Worm (Caenorhabditis elegans) whole organism, L4 larva: ENCODE data around the gene icl-1.

ENCODE experiments used
- F10B5.3 ChIP-seq: sonication (generic microtip); optimal IDR thresholded peaks from 2 replicates; lab custom pipeline; 2016; ENCODE audit warnings: mild to moderate bottlenecking, missing genetic modification characterization, missing compliant biosample characterization
- F44E2.7 ChIP-seq: fragments of 200-800 bp; sonication (Bioruptor generic); IDR thresholded peaks from 2 replicates; pipeline ENCODE4 v2.1.2; 2022; ENCODE audit warnings: missing genetic modification characterization, missing compliant biosample characterization
- T20F7.1 ChIP-seq: fragments of 200-800 bp; sonication (Bioruptor generic); optimal IDR thresholded peaks from 2 replicates; lab custom pipeline; 2018; ENCODE audit warnings: mild to moderate bottlenecking, missing genetic modification characterization, missing compliant biosample characterization
- ZK546.5 ChIP-seq, 2 experiments: sonication (generic microtip); optimal IDR thresholded peaks; 2 replicates each; lab custom pipeline; 2017; ENCODE audit warnings: missing biosample characterization in 2 of 2, missing genetic modification characterization in 2 of 2
- aha-1 ChIP-seq: fragments of 150-350 bp; peaks from one replicate; lab custom pipeline; 2014; ENCODE audit warnings: missing biosample characterization, missing genetic modification characterization
- ceh-20 ChIP-seq: fragments of 200-800 bp; sonication (Bioruptor generic); IDR thresholded peaks from 2 replicates; pipeline ENCODE4 v1.3.6; 2022; ENCODE audit warnings: missing genetic modification reagents, missing genetic modification characterization, missing compliant biosample characterization
- ceh-28 ChIP-seq: fragments of 150-350 bp; optimal IDR thresholded peaks from 2 replicates; lab custom pipeline; 2014; ENCODE audit warnings: missing biosample characterization, missing genetic modification reagents, missing genetic modification characterization
- ceh-62 ChIP-seq: sonication (generic microtip); optimal IDR thresholded peaks from 2 replicates; lab custom pipeline; 2017; ENCODE audit warnings: missing biosample characterization, missing genetic modification characterization
- ceh-82 ChIP-seq: sonication (generic microtip); optimal IDR thresholded peaks from 2 replicates; lab custom pipeline; 2017; ENCODE audit warnings: missing biosample characterization, missing genetic modification characterization
- cey-2 ChIP-seq: sonication (generic microtip); optimal IDR thresholded peaks from 3 replicates; lab custom pipeline; 2017; ENCODE audit warnings: missing genetic modification characterization, mild to moderate bottlenecking, missing compliant biosample characterization, antibody characterized with exemption, borderline replicate concordance; ENCODE audit not compliant: insufficient read depth
- ctbp-1 ChIP-seq: fragments of 200-800 bp; sonication (Bioruptor generic); IDR thresholded peaks from 2 replicates; pipeline ENCODE4 v1.3.6; 2022; ENCODE audit warnings: missing genetic modification reagents, missing genetic modification characterization, missing compliant biosample characterization
- dmd-6 ChIP-seq: fragments of 200-800 bp; sonication (Bioruptor generic); IDR thresholded peaks from 2 replicates; pipeline ENCODE4 v1.3.6; 2022; ENCODE audit warnings: missing genetic modification reagents, missing genetic modification characterization, missing compliant biosample characterization
- dmd-9 ChIP-seq: fragments of 200-800 bp; sonication (Bioruptor generic); IDR thresholded peaks from 2 replicates; pipeline ENCODE4 v1.3.6; 2022; ENCODE audit warnings: missing genetic modification reagents, missing genetic modification characterization, missing compliant biosample characterization
- dpl-1 ChIP-seq: fragments of 150-350 bp; optimal IDR thresholded peaks from 2 replicates; lab custom pipeline; 2014; ENCODE audit warnings: missing biosample characterization, missing genetic modification reagents, missing genetic modification characterization
- egl-27 ChIP-seq: sonication (generic microtip); optimal IDR thresholded peaks from 3 replicates; lab custom pipeline; 2017; ENCODE audit warnings: missing biosample characterization, missing genetic modification reagents, missing genetic modification characterization
- egl-43 ChIP-seq: fragments of 200-800 bp; sonication (Bioruptor generic); IDR thresholded peaks from 2 replicates; pipeline ENCODE4 v1.3.6; 2022; ENCODE audit warnings: missing genetic modification reagents, missing genetic modification characterization, missing compliant biosample characterization
- fos-1 ChIP-seq: fragments of 150-350 bp; optimal IDR thresholded peaks from 2 replicates; lab custom pipeline; 2014; ENCODE audit warnings: missing biosample characterization, missing genetic modification characterization
- gei-8 ChIP-seq: fragments of 200-800 bp; sonication (Bioruptor generic); optimal IDR thresholded peaks from 2 replicates; lab custom pipeline; 2018; ENCODE audit warnings: mild to moderate bottlenecking, missing genetic modification characterization, missing compliant biosample characterization
- hif-1 ChIP-seq, 2 experiments: sonication (generic microtip); optimal IDR thresholded peaks; 2 replicates each; lab custom pipeline; 2016 to 2017; ENCODE audit warnings: missing compliant biosample characterization in 2 of 2, missing genetic modification characterization in 2 of 2, missing genetic modification reagents in 2 of 2, missing genotype in 2 of 2, mild to moderate bottlenecking in 1 of 2
- jun-1 ChIP-seq: fragments of 150-350 bp; optimal IDR thresholded peaks from 2 replicates; lab custom pipeline; 2014; ENCODE audit warnings: missing biosample characterization, missing genetic modification reagents, missing genetic modification characterization
- lin-38 ChIP-seq: fragments of 200-800 bp; sonication (Bioruptor generic); IDR thresholded peaks from 2 replicates; pipeline ENCODE4 v1.3.6; 2022; ENCODE audit warnings: missing genetic modification reagents, missing genetic modification characterization, missing compliant biosample characterization
- lin-39 ChIP-seq: fragments of 150-350 bp; optimal IDR thresholded peaks from 2 replicates; lab custom pipeline; 2014; ENCODE audit warnings: missing biosample characterization, missing genetic modification reagents, missing genetic modification characterization
- lsy-2 ChIP-seq, 2 experiments: fragments of 150-350 bp in 1 of 2; sonication (generic microtip) in 1 of 2; optimal IDR thresholded peaks; 2 replicates each; lab custom pipeline; 2014 to 2017; ENCODE audit warnings: missing biosample characterization in 2 of 2, missing genetic modification characterization in 2 of 2
- madf-9 ChIP-seq: fragments of 200-800 bp; sonication (Bioruptor generic); conservative IDR thresholded peaks from 2 replicates; pipeline ENCODE4 v1.3.6; 2022; ENCODE audit warnings: missing genetic modification reagents, missing genetic modification characterization, missing compliant biosample characterization
- mdt-29 ChIP-seq: fragments of 200-800 bp; sonication (Bioruptor generic); IDR thresholded peaks from 2 replicates; pipeline ENCODE4 v1.3.6; 2022; ENCODE audit warnings: missing genetic modification reagents, missing genetic modification characterization, missing compliant biosample characterization
- mes-2 ChIP-seq: sonication (generic microtip); optimal IDR thresholded peaks from 2 replicates; lab custom pipeline; 2016; ENCODE audit warnings: missing genotype, mild to moderate bottlenecking, missing genetic modification characterization, missing compliant biosample characterization; ENCODE audit not compliant: poor library complexity, severe bottlenecking
- mxl-3 ChIP-seq: fragments of 200-800 bp; sonication (Bioruptor generic); optimal IDR thresholded peaks from 2 replicates; lab custom pipeline; 2018; ENCODE audit warnings: mild to moderate bottlenecking, missing genetic modification characterization, missing compliant biosample characterization
- nhr-237 ChIP-seq: sonication (generic microtip); optimal IDR thresholded peaks from 2 replicates; lab custom pipeline; 2017; ENCODE audit warnings: missing biosample characterization, missing genetic modification characterization
- nhr-42 ChIP-seq: fragments of 200-800 bp; sonication (Bioruptor generic); IDR thresholded peaks from 2 replicates; pipeline ENCODE4 v1.3.6; 2022; ENCODE audit warnings: missing genetic modification characterization, missing compliant biosample characterization
- nhr-6 ChIP-seq: fragments of 150-350 bp; optimal IDR thresholded peaks from 2 replicates; lab custom pipeline; 2014; ENCODE audit warnings: missing biosample characterization, missing genetic modification characterization
- nhr-77 ChIP-seq: fragments of 150-350 bp; optimal IDR thresholded peaks from 2 replicates; lab custom pipeline; 2014; ENCODE audit warnings: missing biosample characterization, missing genetic modification characterization
- pha-4 ChIP-seq, 2 experiments: fragments of 150-350 bp in 1 of 2; fragments of 200-800 bp in 1 of 2; sonication (Bioruptor generic) in 1 of 2; IDR thresholded peaks in 1 of 2; optimal IDR thresholded peaks in 1 of 2; 2 replicates each; pipeline versions ENCODE4 v1.3.6 to Lab custom; 2014 to 2022; ENCODE audit warnings: missing genetic modification characterization in 2 of 2, missing genetic modification reagents in 2 of 2, missing biosample characterization in 1 of 2, missing compliant biosample characterization in 1 of 2
- pqm-1 ChIP-seq: sonication (generic microtip); optimal IDR thresholded peaks from 2 replicates; lab custom pipeline; 2017; ENCODE audit warnings: missing biosample characterization, missing genetic modification characterization
- rbr-2 ChIP-seq: sonication (generic microtip); optimal IDR thresholded peaks from 2 replicates; lab custom pipeline; 2016; ENCODE audit warnings: missing genotype, missing genetic modification characterization, missing compliant biosample characterization
- saeg-2 ChIP-seq: fragments of 200-800 bp; sonication (Bioruptor generic); IDR thresholded peaks from 2 replicates; pipeline ENCODE4 v1.3.6; 2022; ENCODE audit warnings: missing genetic modification reagents, missing genetic modification characterization, missing compliant biosample characterization
- set-16 ChIP-seq: fragments of 200-800 bp; sonication (Bioruptor generic); IDR thresholded peaks from 2 replicates; pipeline ENCODE4 v1.3.6; 2022; ENCODE audit warnings: missing genetic modification reagents, missing genetic modification characterization, missing compliant biosample characterization
- skn-1 ChIP-seq: fragments of 150-350 bp; optimal IDR thresholded peaks from 2 replicates; lab custom pipeline; 2014; ENCODE audit warnings: missing biosample characterization, missing genetic modification characterization
- snpc-1.2 ChIP-seq: fragments of 200-800 bp; sonication (Bioruptor generic); IDR thresholded peaks from 2 replicates; pipeline ENCODE4 v1.3.6; 2022; ENCODE audit warnings: missing genetic modification reagents, missing genetic modification characterization, missing compliant biosample characterization
- snpc-4 ChIP-seq: fragments of 150-350 bp; optimal IDR thresholded peaks from 2 replicates; lab custom pipeline; 2014; ENCODE audit warnings: missing biosample characterization, missing genetic modification characterization
- spr-1 ChIP-seq: sonication (generic microtip); optimal IDR thresholded peaks from 2 replicates; lab custom pipeline; 2016; ENCODE audit warnings: mild to moderate bottlenecking, missing genetic modification characterization, missing compliant biosample characterization
- spr-3 ChIP-seq: fragments of 200-800 bp; sonication (Bioruptor generic); optimal IDR thresholded peaks from 2 replicates; lab custom pipeline; 2018; ENCODE audit warnings: mild to moderate bottlenecking, missing genetic modification characterization, missing compliant biosample characterization
- tra-1 ChIP-seq: fragments of 200-800 bp; sonication (Bioruptor generic); IDR thresholded peaks from 2 replicates; pipeline ENCODE4 v1.3.6; 2022; ENCODE audit warnings: missing genetic modification reagents, missing genetic modification characterization, missing compliant biosample characterization
- zag-1 ChIP-seq: fragments of 150-350 bp; optimal IDR thresholded peaks from 2 replicates; lab custom pipeline; 2014; ENCODE audit warnings: missing biosample characterization, missing genetic modification characterization
- zip-2 ChIP-seq: fragments of 150-350 bp; optimal IDR thresholded peaks from 2 replicates; lab custom pipeline; 2014; ENCODE audit warnings: missing biosample characterization, missing genetic modification characterization
- ztf-11 ChIP-seq: fragments of 150-350 bp; optimal IDR thresholded peaks from 2 replicates; lab custom pipeline; 2014; ENCODE audit warnings: missing biosample characterization, missing genetic modification characterization

icl-1 gene

DNA sequence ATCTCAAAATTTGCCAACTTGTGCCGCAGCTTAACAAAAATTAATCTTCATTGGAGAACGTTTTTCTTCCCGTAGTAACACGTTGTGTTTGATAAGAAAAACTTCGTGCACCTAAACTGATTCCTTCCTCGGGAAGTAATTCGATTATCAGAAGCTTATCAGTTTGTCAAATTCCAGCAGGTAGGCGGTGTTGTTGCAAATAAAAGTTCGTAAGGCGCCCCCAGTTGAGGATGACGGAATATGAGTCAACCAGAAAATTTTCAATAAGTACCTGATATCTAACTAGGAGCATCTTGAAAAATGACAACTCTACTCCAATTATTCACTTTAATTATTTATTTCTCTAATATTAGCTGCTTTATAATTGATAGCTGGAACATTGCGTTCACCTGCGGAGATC is 14.0 kb upstream of the icl-1 start, which contains the start of gene C05E4.7:
Gene C05E4.7, plus strand, starts transcription at position 301 of the 400 bp plus-strand sequence.
- TF ChIP-seq snpc-4 (tag; lab: Kevin White, UChicago), result no peak
- no peak for TF ChIP-seq F44E2.7 (GFP tag; lab: Robert Waterston, UW)
- no peak for TF ChIP-seq fos-1 (tag; lab: Kevin White, UChicago)
- no peak for TF ChIP-seq snpc-1.2 (GFP tag; lab: Robert Waterston, UW)
- no peak for TF ChIP-seq pha-4 (GFP tag; IDR thresholded peaks at IDR 0.05; lab: Robert Waterston, UW)
- no peak for TF ChIP-seq pha-4 (tag; optimal IDR thresholded peaks at IDR 0.05; lab: Kevin White, UChicago)

DNA sequence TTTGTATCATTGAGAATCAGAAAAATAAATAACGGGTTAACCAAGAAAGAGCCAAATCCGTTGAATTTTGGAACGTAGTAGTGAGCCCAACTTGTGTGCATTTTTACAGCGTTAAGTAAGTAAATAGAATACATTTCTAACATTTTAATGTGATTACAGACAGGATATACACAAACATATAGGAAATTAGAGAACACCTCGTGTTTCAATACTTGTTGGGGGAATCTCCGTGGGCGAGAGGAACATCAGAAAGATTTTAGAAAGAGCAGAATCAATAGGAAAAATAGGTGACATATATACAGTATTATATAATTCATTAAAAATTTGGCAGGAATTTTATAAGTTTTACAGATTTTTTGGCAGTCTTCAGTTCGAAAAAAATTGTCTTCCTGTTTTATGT is 11.0 kb upstream of the icl-1 start, which contains the start of gene srj-24:
Gene srj-24, minus strand, starts transcription at position 101 of the 400 bp plus-strand sequence.
- TF ChIP-seq hif-1 (tag; optimal IDR thresholded peaks at IDR 0.05; lab: Kevin White, UChicago), result no peak
- TF ChIP-seq ceh-82 (tag; lab: Kevin White, UChicago), result no peak
- TF ChIP-seq T20F7.1 (GFP tag; lab: Kevin White, UChicago), result no peak
- TF ChIP-seq dpl-1, result no peak
- TF ChIP-seq zip-2, result no peak
- no peak for TF ChIP-seq jun-1 (tag; lab: Kevin White, UChicago)
- no peak for TF ChIP-seq dmd-6 (GFP tag; lab: Robert Waterston, UW)
- no peak for TF ChIP-seq cey-2

DNA sequence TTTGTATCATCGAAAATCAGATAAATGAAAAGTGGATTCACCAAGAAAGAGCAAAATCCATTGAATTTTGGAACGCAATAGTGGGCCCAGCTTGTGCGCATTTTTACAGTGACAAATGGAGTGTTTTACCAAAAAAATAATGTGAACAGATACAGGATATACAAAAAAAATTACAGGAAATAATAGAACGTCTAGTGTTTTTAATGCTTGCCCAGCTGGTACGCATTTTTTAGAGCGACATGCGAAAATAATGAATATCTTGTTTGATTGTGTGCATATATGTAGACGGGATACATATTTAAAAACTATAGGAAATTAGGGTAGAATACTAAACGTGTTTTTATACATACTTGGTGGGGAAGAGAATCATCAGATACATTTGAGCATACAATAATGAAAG is 8.4 kb upstream of the icl-1 start, which contains the start of gene srj-25:
Gene srj-25, minus strand, starts transcription at position 101 of the 400 bp plus-strand sequence.
- no peak for TF ChIP-seq egl-43 (GFP tag; lab: Robert Waterston, UW)
- no peak for TF ChIP-seq saeg-2 (GFP tag; lab: Robert Waterston, UW)

DNA sequence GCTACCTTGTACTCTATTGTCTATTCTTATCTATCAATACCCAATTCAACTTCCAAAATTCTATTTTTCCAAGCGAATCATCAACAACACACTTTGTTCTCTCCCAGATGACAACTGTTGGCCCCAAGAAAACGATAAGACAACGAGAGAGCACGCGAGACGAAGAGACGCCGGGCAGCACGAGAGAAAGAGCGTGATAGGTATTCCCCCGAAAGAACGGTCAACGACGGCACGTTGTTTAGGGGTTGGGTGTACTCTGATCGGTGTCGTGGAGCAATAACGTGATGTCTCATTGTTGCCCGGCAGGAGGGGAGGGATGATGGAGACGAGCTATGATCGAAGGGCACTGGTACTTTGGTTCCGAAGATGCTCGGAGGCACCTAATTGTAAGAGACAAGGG is 3.5 kb upstream of the icl-1 start:
- TF ChIP-seq pqm-1 (peak; percentile 70), tra-1 (peak; percentile 94), nhr-42 (GFP tag; lab: Robert Waterston, UW) (peak; percentile 68), nhr-6 (tag; lab: Kevin White, UChicago) (peak; percentile 78), spr-3 (GFP tag; lab: Kevin White, UChicago) (peak; percentile 9), aha-1 (tag; lab: Kevin White, UChicago) (peak; percentile 97), cey-2 (no peak), mxl-3 (GFP tag; lab: Kevin White, UChicago) (peak; percentile 84), F10B5.3 (tag; lab: Kevin White, UChicago) (no peak), dmd-9 (GFP tag; lab: Robert Waterston, UW) (no peak), nhr-77 (tag; lab: Kevin White, UChicago) (peak; percentile 83), gei-8 (GFP tag; lab: Kevin White, UChicago) (peak; percentile 88), skn-1 (tag; lab: Kevin White, UChicago) (no peak), ztf-11 (tag; lab: Kevin White, UChicago) (no peak), mdt-29 (GFP tag; lab: Robert Waterston, UW) (peak; percentile 98), rbr-2 (peak; percentile 35), saeg-2 (GFP tag; lab: Robert Waterston, UW) (peak; percentile 79), egl-27 (tag; lab: Kevin White, UChicago) (no peak), lin-39 (no peak), ceh-20 (GFP tag; lab: Robert Waterston, UW) (peak; percentile 90), lin-38 (peak; percentile 42), dmd-6 (GFP tag; lab: Robert Waterston, UW) (peak; percentile 98), mes-2 (tag; lab: Kevin White, UChicago) (peak; percentile 71), fos-1 (tag; lab: Kevin White, UChicago) (peak; percentile 67), ceh-28 (tag; lab: Kevin White, UChicago) (no peak), nhr-237 (tag; lab: Kevin White, UChicago) (no peak), lsy-2 (tag; optimal IDR thresholded peaks at IDR 0.05; lab: Kevin White, UChicago) (peak; percentile 71 to 78), ctbp-1 (peak; percentile 65; the same call in 1 of the 2 replicates), ceh-62 (tag; lab: Kevin White, UChicago) (no peak), set-16 (GFP tag; lab: Robert Waterston, UW) (peak; percentile 91), ZK546.5 (tag; optimal IDR thresholded peaks at IDR 0.05; lab: Kevin White, UChicago) (no peak), madf-9 (GFP tag; lab: Robert Waterston, UW) (peak; percentile 34; the same call in 1 of the 2 replicates), spr-1 (tag; lab: Kevin White, UChicago) (peak; percentile 56), zag-1 (tag; lab: Kevin White, UChicago) (no peak)
